Fruit fly (Drosophila melanogaster): ENCODE data around the gene Srp54.

Gene Srp54

DNA sequence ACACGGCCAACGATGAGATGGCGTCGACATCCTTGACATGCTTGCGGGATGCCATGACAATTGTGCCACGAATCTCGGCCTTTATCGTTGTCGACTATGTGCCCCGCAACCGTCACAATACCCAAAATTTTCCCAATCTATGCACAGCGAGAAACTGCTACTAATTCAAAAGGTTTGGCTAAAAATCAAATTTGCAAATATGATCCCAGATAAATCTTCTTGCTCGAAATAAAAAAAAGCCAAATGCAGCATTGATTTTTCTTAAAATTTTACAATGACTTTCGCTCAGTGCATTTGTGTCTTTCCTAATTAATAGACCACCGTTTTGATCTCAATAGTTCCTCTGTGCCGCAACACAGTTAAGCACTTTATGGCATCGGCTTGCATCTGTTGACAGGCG, 49.7 kb upstream of the Srp54 start (continued):
- peak; percentile 30; the same call in 1 of the 3 replicates for TF ChIP-seq Aef1 (GFP tag; IDR thresholded peaks at IDR 0.05)
- TF ChIP-seq Xrp1 (GFP tag; IDR thresholded peaks at IDR 0.05) = peak; percentile 28; the same call in 1 of the 2 replicates
- no peak for TF ChIP-seq ab (GFP tag; optimal IDR thresholded peaks at IDR 0.05)
- no peak for TF ChIP-seq Dip3 (GFP tag; optimal IDR thresholded peaks at IDR 0.05)
- peak; percentile 33 for TF ChIP-seq gem (tag; optimal IDR thresholded peaks at IDR 0.05)
- no peak for TF ChIP-seq CG12299 (tag; optimal IDR thresholded peaks at IDR 0.05)
- TF ChIP-seq CG4360 (GFP tag; IDR thresholded peaks at IDR 0.05) = no peak
- TF ChIP-seq CG8924 (tag; optimal IDR thresholded peaks at IDR 0.05) = no peak
- TF ChIP-seq Med (GFP tag) = peak; percentile 38
- no peak for TF ChIP-seq CkIIα-i1 (GFP tag; IDR thresholded peaks at IDR 0.05)
- TF ChIP-seq CG3163 (GFP tag; optimal IDR thresholded peaks at IDR 0.05) = no peak
- TF ChIP-seq CG7987 (GFP tag; optimal IDR thresholded peaks at IDR 0.05) = no peak
- TF ChIP-seq tup (GFP tag; optimal IDR thresholded peaks at IDR 0.05) = no peak
- TF ChIP-seq CG8478 (optimal IDR thresholded peaks at IDR 0.05) = no peak
- peak; percentile 17 for TF ChIP-seq CG11504 (tag; optimal IDR thresholded peaks at IDR 0.05)
- TF ChIP-seq CG11456 (GFP tag; IDR thresholded peaks at IDR 0.05) = 0 out of 3 replicates have a peak, but pooled peaks have one; percentile 23
- TF ChIP-seq Elba2 (GFP tag; optimal IDR thresholded peaks at IDR 0.05) = no peak
- no peak for TF ChIP-seq Poxn (GFP tag; IDR thresholded peaks at IDR 0.05)
- TF ChIP-seq HLHmδ (GFP tag; optimal IDR thresholded peaks at IDR 0.05) = no peak
- TF ChIP-seq sob (GFP tag; IDR thresholded peaks at IDR 0.05) = no peak
- TF ChIP-seq zfh1 (GFP tag; IDR thresholded peaks at IDR 0.05) = no peak
- no peak for TF ChIP-seq klu (GFP tag; IDR thresholded peaks at IDR 0.05)
- TF ChIP-seq CG1603 (tag; optimal IDR thresholded peaks at IDR 0.05) = peak; percentile 18
- no peak for TF ChIP-seq Asciz (GFP tag; optimal IDR thresholded peaks at IDR 0.05)
- TF ChIP-seq CG12744 (GFP tag; optimal IDR thresholded peaks at IDR 0.05) = no peak
- TF ChIP-seq trh (GFP tag; optimal IDR thresholded peaks at IDR 0.05) = no peak
- no peak for TF ChIP-seq tna (GFP tag; IDR thresholded peaks at IDR 0.05; ENCODE audit: partially characterized antibody)
- no peak for TF ChIP-seq phol (tag; optimal IDR thresholded peaks at IDR 0.05)
- TF ChIP-seq Sry-δ (GFP tag; optimal IDR thresholded peaks at IDR 0.05) = no peak
- TF ChIP-seq Fer3 (tag; optimal IDR thresholded peaks at IDR 0.05) = no peak
- no peak for TF ChIP-seq Ravus (GFP tag; IDR thresholded peaks at IDR 0.05)
- no peak for TF ChIP-seq CG9215 (GFP tag; IDR thresholded peaks at IDR 0.05)
- no peak for TF ChIP-seq dm (GFP tag; optimal IDR thresholded peaks at IDR 0.05)
- TF ChIP-seq prd (optimal IDR thresholded peaks at IDR 0.05) = no peak
- TF ChIP-seq prd (GFP tag; IDR thresholded peaks at IDR 0.05) = peak; percentile 23; the same call in 1 of the 3 replicates
- no peak for TF ChIP-seq sisA (GFP tag; IDR thresholded peaks at IDR 0.05)

DNA sequence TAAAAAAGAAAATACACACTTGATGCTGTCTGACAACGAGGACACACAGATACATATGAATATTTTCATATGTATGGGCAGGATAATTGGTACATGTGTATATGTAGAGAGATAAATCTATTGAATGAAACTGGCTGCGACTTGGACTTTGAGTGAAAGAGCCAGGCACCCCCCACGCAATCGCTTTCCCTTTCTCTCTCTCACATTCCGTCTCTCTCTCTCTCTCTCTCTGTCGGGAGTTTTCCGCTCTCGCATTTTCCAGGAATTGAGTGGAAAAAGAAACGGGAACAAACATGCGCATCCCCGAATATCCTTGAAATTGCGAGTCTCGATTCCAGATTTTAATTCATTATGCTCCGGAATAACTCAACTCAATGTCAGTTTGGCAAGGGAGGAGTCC, 49.2 kb upstream of the Srp54 start:
- no peak for TF ChIP-seq CG7372 (GFP tag; IDR thresholded peaks at IDR 0.05)
- no peak for TF ChIP-seq CG16813 (GFP tag; IDR thresholded peaks at IDR 0.05; ENCODE audit: partially characterized antibody)
- no peak for TF ChIP-seq Dfd (GFP tag; optimal IDR thresholded peaks at IDR 0.05)
- TF ChIP-seq z (GFP tag; IDR thresholded peaks at IDR 0.05) = peak; percentile 94
- no peak for TF ChIP-seq TFAM (GFP tag; optimal IDR thresholded peaks at IDR 0.05)
- no peak for TF ChIP-seq CG15514 (GFP tag; optimal IDR thresholded peaks at IDR 0.05)
- TF ChIP-seq NFAT (GFP tag; IDR thresholded peaks at IDR 0.05) = no peak
- peak; percentile 34 for TF ChIP-seq ewg (GFP tag; optimal IDR thresholded peaks at IDR 0.05)
- no peak for TF ChIP-seq dati (GFP tag; IDR thresholded peaks at IDR 0.05)
- TF ChIP-seq nerfin-1 (tag; optimal IDR thresholded peaks at IDR 0.05) = no peak
- no peak for TF ChIP-seq Mes4 (GFP tag; optimal IDR thresholded peaks at IDR 0.05)
- TF ChIP-seq unpg (GFP tag; optimal IDR thresholded peaks at IDR 0.05) = no peak
- TF ChIP-seq Deaf1 (tag; optimal IDR thresholded peaks at IDR 0.05) = peak; percentile 32
- TF ChIP-seq Trl (optimal IDR thresholded peaks at IDR 0.05) = peak; percentile 23 to 59
- no peak for TF ChIP-seq Trl (GFP tag; optimal IDR thresholded peaks at IDR 0.05)
- no peak for TF ChIP-seq sima (GFP tag; optimal IDR thresholded peaks at IDR 0.05)

Data from whole organism, embryonic.